Fruit fly (Drosophila melanogaster) whole organism, pupa: ENCODE data around the gene Dcr-1.

Experiments used
- CG9948 ChIP-seq: fragments of 200-800 bp; sonication (Bioruptor generic); optimal IDR thresholded peaks from 2 replicates; lab custom pipeline; 2018; ENCODE audit warnings: missing biosample characterization, mild to moderate bottlenecking, missing genetic modification characterization, moderate library complexity
- EcR ChIP-seq: fragments of 200-800 bp; sonication (Bioruptor generic); optimal IDR thresholded peaks from 3 replicates; lab custom pipeline; 2019; ENCODE audit warnings: missing biosample characterization, missing genetic modification characterization, mild to moderate bottlenecking, moderate library complexity, missing genetic modification reagents

dm6 chr3R:22750039-22750438 is 9.1 kb upstream of the Dcr-1 start:
- TF ChIP-seq CG9948 (tag; lab: Kevin White, UChicago) = no peak
- no peak for TF ChIP-seq EcR (GFP tag; lab: Kevin White, UChicago)
